Worm (Caenorhabditis elegans): Measurements from ENCODE around the gene F35H10.2.

- no peak for TF ChIP-seq tbx-37 (GFP tag; conservative IDR thresholded peaks at IDR 0.05)
- TF ChIP-seq ama-1 (optimal IDR thresholded peaks at IDR 0.05) = no peak
Observed at ce11 chrIV:8345518-8345917, 16.5 kb downstream of the F35H10.2 start, which contains the start of gene F17E9.5.

All from whole organism, early embryonic.